Fruit fly (Drosophila melanogaster): ENCODE results near the gene Osi7.

DNA sequence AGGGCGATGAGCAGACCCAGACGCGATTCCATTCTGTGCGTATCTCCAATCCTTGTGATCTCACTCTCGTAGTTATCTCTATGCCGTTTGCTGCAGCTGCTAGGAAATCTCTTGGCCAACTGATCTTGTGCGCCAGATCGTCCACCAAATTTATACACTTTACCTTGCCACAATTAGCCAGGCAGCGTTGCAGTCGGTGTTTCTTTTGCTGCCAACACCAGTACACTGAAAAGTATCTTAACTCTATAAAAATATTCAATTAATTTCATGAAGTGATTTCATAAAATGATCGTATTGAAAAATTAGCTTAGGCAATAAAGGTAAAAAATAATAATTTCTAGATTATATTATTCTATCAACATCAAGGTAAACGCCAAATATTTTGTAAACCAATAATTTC lies 19.9 kb downstream of the Osi7 start, which contains the start of gene Osi11:
- TF ChIP-seq kay (GFP tag; ENCODE audit: borderline replicate concordance) (no peak), CG33017 (tag; optimal IDR thresholded peaks at IDR 0.05) (no peak), Crg-1 (GFP tag; optimal IDR thresholded peaks at IDR 0.05) (no peak), bab1 (GFP tag; optimal IDR thresholded peaks at IDR 0.05) (no peak), cnc (optimal IDR thresholded peaks at IDR 0.05) (no peak), CG14711 (tag; optimal IDR thresholded peaks at IDR 0.05) (no peak)

Measured in whole organism, adult.